Worm (Caenorhabditis elegans): ENCODE results near the gene gpn-1.

- TF ChIP-seq ama-1 (optimal IDR thresholded peaks at IDR 0.05) = no peak
- no peak for TF ChIP-seq pha-4 (GFP tag; IDR thresholded peaks at IDR 0.05)
- no peak for TF ChIP-seq pha-4 (tag; optimal IDR thresholded peaks at IDR 0.05)
- no peak for TF ChIP-seq nhr-41 (GFP tag; IDR thresholded peaks at IDR 0.05)
- TF ChIP-seq nhr-76 (tag; optimal IDR thresholded peaks at IDR 0.05) = no peak
- no peak for TF ChIP-seq F37D6.2 (tag; optimal IDR thresholded peaks at IDR 0.05)
- no peak for TF ChIP-seq nhr-28 (tag; optimal IDR thresholded peaks at IDR 0.05)
- no peak for TF ChIP-seq nhr-11 (tag; optimal IDR thresholded peaks at IDR 0.05)
- TF ChIP-seq nhr-25 (tag; optimal IDR thresholded peaks at IDR 0.05; ENCODE audit: borderline replicate concordance, insufficient read depth) = no peak
- no peak for TF ChIP-seq rbr-2 (tag; optimal IDR thresholded peaks at IDR 0.05)
- no peak for TF ChIP-seq lsy-2 (tag; optimal IDR thresholded peaks at IDR 0.05)
- TF ChIP-seq Y48G9A.11 (GFP tag; IDR thresholded peaks at IDR 0.05) = no peak
- TF ChIP-seq lim-7 (GFP tag; IDR thresholded peaks at IDR 0.05) = no peak
- TF ChIP-seq ces-1 (GFP tag; optimal IDR thresholded peaks at IDR 0.05) = no peak
- TF ChIP-seq ceh-44 (GFP tag; IDR thresholded peaks at IDR 0.05) = no peak
Observed at ce11 chrX:15713189-15713588, 31.7 kb downstream of the gpn-1 start.

Measured in whole organism, L4 larva.